Fruit fly (Drosophila melanogaster) whole organism, pupa: ENCODE data around the gene pasi1.

Experiments used
- CG10348 ChIP-seq: fragments of 200-800 bp; sonication (Bioruptor generic); IDR thresholded peaks from 2 replicates; pipeline ENCODE4 v1.3.6; 2022; ENCODE audit warnings: missing biosample characterization, missing genetic modification characterization
- CG13204 ChIP-seq: fragments of 200-800 bp; sonication (Bioruptor generic); optimal IDR thresholded peaks from 2 replicates; lab custom pipeline; 2018; ENCODE audit warnings: missing biosample characterization, mild to moderate bottlenecking, missing genetic modification characterization, moderate library complexity
- CG14655 ChIP-seq: fragments of 200-800 bp; sonication (Bioruptor generic); optimal IDR thresholded peaks from 3 replicates; lab custom pipeline; 2017; ENCODE audit warnings: mild to moderate bottlenecking, missing biosample characterization, missing genetic modification reagents, missing genetic modification characterization
- CG17806 ChIP-seq: fragments of 200-800 bp; sonication (Bioruptor generic); optimal IDR thresholded peaks from 2 replicates; lab custom pipeline; 2018; ENCODE audit warnings: missing biosample characterization, mild to moderate bottlenecking, missing genetic modification characterization, moderate library complexity
- CG32121 ChIP-seq: fragments of 200-800 bp; sonication (Bioruptor generic); IDR thresholded peaks from 2 replicates; pipeline ENCODE4 v1.3.6; 2022; ENCODE audit warnings: missing biosample characterization, missing genetic modification characterization
- CG8159 ChIP-seq: fragments of 200-800 bp; sonication (Bioruptor generic); optimal IDR thresholded peaks from 3 replicates; lab custom pipeline; 2018; ENCODE audit warnings: missing biosample characterization, mild to moderate bottlenecking, missing genetic modification characterization, moderate library complexity
- EcR ChIP-seq: fragments of 200-800 bp; sonication (Bioruptor generic); optimal IDR thresholded peaks from 3 replicates; lab custom pipeline; 2019; ENCODE audit warnings: missing biosample characterization, missing genetic modification characterization, mild to moderate bottlenecking, moderate library complexity, missing genetic modification reagents
- Snoo ChIP-seq: fragments of 200-800 bp; sonication (Bioruptor generic); optimal IDR thresholded peaks from 3 replicates; lab custom pipeline; 2017; ENCODE audit warnings: missing biosample characterization, mild to moderate bottlenecking, missing genetic modification characterization, inconsistent platforms

dm6 chr3R:17809014-17809413, 14.1 kb downstream of the pasi1 start, which contains the start of gene Odj:
- TF ChIP-seq CG8159 (tag; lab: Kevin White, UChicago) = no peak
- TF ChIP-seq CG13204 (GFP tag; lab: Kevin White, UChicago) = no peak
- no peak for TF ChIP-seq EcR (GFP tag; lab: Kevin White, UChicago)
- TF ChIP-seq CG17806 (tag; lab: Kevin White, UChicago) = no peak
- no peak for TF ChIP-seq CG14655 (GFP tag; lab: Kevin White, UChicago)
- TF ChIP-seq CG10348 (GFP tag; lab: Robert Waterston, UW) = no peak
- no peak for TF ChIP-seq CG32121 (GFP tag; lab: Robert Waterston, UW)
- TF ChIP-seq Snoo (tag; lab: Kevin White, UChicago) = no peak
